Worm (Caenorhabditis elegans) whole organism, L1 larva: ENCODE data around the gene epg-6.

Experiments
- C04F5.9 ChIP-seq: sonication (generic microtip); optimal IDR thresholded peaks from 2 replicates; lab custom pipeline; 2016; ENCODE audit warnings: missing genetic modification characterization, missing compliant biosample characterization
- C16A3.4 ChIP-seq: fragments of 150-350 bp; optimal IDR thresholded peaks from 2 replicates; lab custom pipeline; 2014; ENCODE audit warnings: missing biosample characterization, missing genetic modification characterization
- C34B4.2 ChIP-seq: sonication (generic microtip); optimal IDR thresholded peaks from 2 replicates; lab custom pipeline; 2017; ENCODE audit warnings: mild to moderate bottlenecking, missing genetic modification characterization, missing compliant biosample characterization
- F16B12.6 ChIP-seq: fragments of 150-350 bp; optimal IDR thresholded peaks from 2 replicates; lab custom pipeline; 2014; ENCODE audit warnings: missing biosample characterization, missing genetic modification characterization
- Y116A8C.19 ChIP-seq: sonication (generic microtip); optimal IDR thresholded peaks from 2 replicates; lab custom pipeline; 2016; ENCODE audit warnings: missing compliant biosample characterization, missing genetic modification characterization, borderline replicate concordance
- ama-1 ChIP-seq: fragments of 150-350 bp; optimal IDR thresholded peaks from 2 replicates; lab custom pipeline; 2014
- blmp-1 ChIP-seq: fragments of 150-350 bp; optimal IDR thresholded peaks from 2 replicates; lab custom pipeline; 2014; ENCODE audit warnings: missing biosample characterization, missing genetic modification characterization
- ceh-63 ChIP-seq: fragments of 200-800 bp; sonication (Bioruptor generic); optimal IDR thresholded peaks from 2 replicates; lab custom pipeline; 2018; ENCODE audit warnings: mild to moderate bottlenecking, missing genetic modification characterization, missing compliant biosample characterization
- ceh-8 ChIP-seq: fragments of 200-800 bp; sonication (Bioruptor generic); optimal IDR thresholded peaks from 2 replicates; lab custom pipeline; 2018; ENCODE audit warnings: mild to moderate bottlenecking, missing genetic modification characterization, moderate library complexity, missing compliant biosample characterization
- ceh-82 ChIP-seq, 3 experiments: fragments of 150-350 bp in 1 of 3; sonication (generic microtip) in 2 of 3; optimal IDR thresholded peaks; 2 replicates each; lab custom pipeline; 2014 to 2017; ENCODE audit warnings: missing biosample characterization in 3 of 3, missing genetic modification characterization in 3 of 3
- ceh-88 ChIP-seq: fragments of 200-800 bp; sonication (Bioruptor generic); IDR thresholded peaks from 2 replicates; pipeline ENCODE4 v1.3.6; 2022; ENCODE audit warnings: missing genetic modification characterization, missing compliant biosample characterization
- ces-1 ChIP-seq: fragments of 150-350 bp; optimal IDR thresholded peaks from 2 replicates; lab custom pipeline; 2014; ENCODE audit warnings: missing biosample characterization, missing genetic modification reagents, missing genetic modification characterization
- dpl-1 ChIP-seq, 3 experiments: fragments of 150-350 bp in 2 of 3; sonication (generic microtip) in 1 of 3; optimal IDR thresholded peaks; 2 replicates each; lab custom pipeline; 2014 to 2017; ENCODE audit warnings: missing biosample characterization in 3 of 3, missing genetic modification characterization in 3 of 3, missing genetic modification reagents in 3 of 3
- dsc-1 ChIP-seq: sonication (generic microtip); optimal IDR thresholded peaks from 2 replicates; lab custom pipeline; 2016; ENCODE audit warnings: mild to moderate bottlenecking, missing genetic modification characterization, missing compliant biosample characterization
- efl-3 ChIP-seq: fragments of 200-800 bp; sonication (Bioruptor generic); optimal IDR thresholded peaks from 2 replicates; lab custom pipeline; 2018; ENCODE audit warnings: mild to moderate bottlenecking, missing genetic modification characterization, missing compliant biosample characterization
- egl-13 ChIP-seq: sonication (generic microtip); optimal IDR thresholded peaks from 2 replicates; lab custom pipeline; 2016; ENCODE audit warnings: missing genotype, missing genetic modification reagents, missing genetic modification characterization, missing compliant biosample characterization
- egl-27 ChIP-seq, 2 experiments: fragments of 150-350 bp in 1 of 2; sonication (generic microtip); optimal IDR thresholded peaks; 3 replicates each; lab custom pipeline; 2017 to 2018; ENCODE audit warnings: missing biosample characterization in 2 of 2, missing genetic modification characterization in 2 of 2, missing genetic modification reagents in 2 of 2
- elt-2 ChIP-seq: sonication (generic microtip); optimal IDR thresholded peaks from 2 replicates; lab custom pipeline; 2016; ENCODE audit warnings: missing genetic modification characterization, mild to moderate bottlenecking, inconsistent platforms, missing compliant biosample characterization, missing genetic modification reagents
- ets-5 ChIP-seq: fragments of 200-800 bp; sonication (Bioruptor generic); IDR thresholded peaks from 2 replicates; pipeline ENCODE4 v1.3.6; 2022; ENCODE audit warnings: missing genetic modification characterization, missing compliant biosample characterization
- fkh-8 ChIP-seq: sonication (generic microtip); optimal IDR thresholded peaks from 2 replicates; lab custom pipeline; 2016; ENCODE audit warnings: mild to moderate bottlenecking, missing genetic modification characterization, missing compliant biosample characterization
- fos-1 ChIP-seq: fragments of 150-350 bp; optimal IDR thresholded peaks from 2 replicates; lab custom pipeline; 2014; ENCODE audit warnings: missing biosample characterization, missing genetic modification characterization
- grh-1 ChIP-seq: fragments of 200-800 bp; sonication (Bioruptor generic); IDR thresholded peaks from 2 replicates; pipeline ENCODE4 v1.3.6; 2022; ENCODE audit warnings: missing genetic modification reagents, missing genetic modification characterization, missing compliant biosample characterization
- hlh-17 ChIP-seq: fragments of 200-800 bp; sonication (Bioruptor generic); optimal IDR thresholded peaks from 2 replicates; lab custom pipeline; 2018; ENCODE audit warnings: missing genetic modification characterization, mild to moderate bottlenecking, missing compliant biosample characterization, moderate library complexity, borderline replicate concordance
- hpl-2 ChIP-seq: fragments of 150-350 bp; optimal IDR thresholded peaks from 2 replicates; lab custom pipeline; 2014; ENCODE audit warnings: missing biosample characterization, missing genetic modification reagents, missing genetic modification characterization
- irx-1 ChIP-seq: sonication (generic microtip); optimal IDR thresholded peaks from 2 replicates; lab custom pipeline; 2016; ENCODE audit warnings: missing genetic modification characterization, missing compliant biosample characterization
- isw-1 ChIP-seq: fragments of 200-800 bp; sonication (Bioruptor generic); IDR thresholded peaks from 2 replicates; pipeline ENCODE4 v1.3.6; 2022; ENCODE audit warnings: missing genetic modification characterization, missing compliant biosample characterization
- jun-1 ChIP-seq: fragments of 150-350 bp; optimal IDR thresholded peaks from 2 replicates; lab custom pipeline; 2014; ENCODE audit warnings: missing biosample characterization, missing genetic modification reagents, missing genetic modification characterization
- lin-13 ChIP-seq: fragments of 150-350 bp; optimal IDR thresholded peaks from 2 replicates; lab custom pipeline; 2014; ENCODE audit warnings: missing biosample characterization, missing genetic modification reagents, missing genetic modification characterization
- lin-14 ChIP-seq: fragments of 200-800 bp; sonication (Bioruptor generic); optimal IDR thresholded peaks from 2 replicates; lab custom pipeline; 2018; ENCODE audit warnings: mild to moderate bottlenecking, missing genetic modification characterization, moderate library complexity, missing compliant biosample characterization
- lin-15B ChIP-seq: fragments of 150-350 bp; sonication (generic microtip); optimal IDR thresholded peaks from 3 replicates; lab custom pipeline; 2014; ENCODE audit warnings: missing biosample characterization, missing genetic modification characterization
- lsy-2 ChIP-seq, 2 experiments: fragments of 150-350 bp; optimal IDR thresholded peaks; 2 replicates each; lab custom pipeline; 2014; ENCODE audit warnings: missing biosample characterization in 2 of 2, missing genetic modification characterization in 2 of 2
- mdl-1 ChIP-seq, 2 experiments: fragments of 150-350 bp; optimal IDR thresholded peaks; 2 replicates each; lab custom pipeline; 2014 to 2017; ENCODE audit warnings: missing biosample characterization in 2 of 2, missing genetic modification characterization in 2 of 2, inconsistent platforms in 1 of 2
- mep-1 ChIP-seq: fragments of 150-350 bp; optimal IDR thresholded peaks from 2 replicates; lab custom pipeline; 2014; ENCODE audit warnings: missing biosample characterization, missing genetic modification characterization
- nhr-12 ChIP-seq: sonication (generic microtip); optimal IDR thresholded peaks from 2 replicates; lab custom pipeline; 2017; ENCODE audit warnings: missing biosample characterization, missing genetic modification characterization
- nhr-19 ChIP-seq: fragments of 200-800 bp; sonication (Bioruptor generic); conservative IDR thresholded peaks from 2 replicates; pipeline ENCODE4 v1.3.6; 2022; ENCODE audit warnings: missing genetic modification characterization, missing compliant biosample characterization
- nhr-20 ChIP-seq: sonication (generic microtip); optimal IDR thresholded peaks from 2 replicates; lab custom pipeline; 2016; ENCODE audit warnings: mild to moderate bottlenecking, missing genetic modification characterization, missing compliant biosample characterization
- nhr-237 ChIP-seq: fragments of 150-350 bp; optimal IDR thresholded peaks from 2 replicates; lab custom pipeline; 2014; ENCODE audit warnings: missing biosample characterization, missing genetic modification characterization
- nhr-28 ChIP-seq: fragments of 150-350 bp; optimal IDR thresholded peaks from 2 replicates; lab custom pipeline; 2014; ENCODE audit warnings: missing biosample characterization, missing genetic modification characterization
- nhr-71 ChIP-seq: sonication (generic microtip); optimal IDR thresholded peaks from 2 replicates; lab custom pipeline; 2016; ENCODE audit warnings: mild to moderate bottlenecking, missing genetic modification characterization, moderate library complexity, missing compliant biosample characterization
- nhr-84 ChIP-seq: sonication (generic microtip); optimal IDR thresholded peaks from 2 replicates; lab custom pipeline; 2017; ENCODE audit warnings: missing biosample characterization, missing genetic modification characterization
- nhr-85 ChIP-seq: sonication (generic microtip); peaks from one replicate; lab custom pipeline; 2016; ENCODE audit warnings: missing genetic modification characterization, inconsistent platforms, missing compliant biosample characterization
- nhr-90 ChIP-seq: sonication (generic microtip); optimal IDR thresholded peaks from 2 replicates; lab custom pipeline; 2016; ENCODE audit warnings: mild to moderate bottlenecking, missing genetic modification characterization, missing compliant biosample characterization; ENCODE audit not compliant: poor library complexity
- pag-3 ChIP-seq: sonication (generic microtip); optimal IDR thresholded peaks from 2 replicates; lab custom pipeline; 2017; ENCODE audit warnings: missing genetic modification characterization, mild to moderate bottlenecking, missing compliant biosample characterization, antibody characterized with exemption, borderline replicate concordance; ENCODE audit not compliant: insufficient read depth
- pqm-1 ChIP-seq: sonication (generic microtip); optimal IDR thresholded peaks from 3 replicates; lab custom pipeline; 2017; ENCODE audit warnings: missing biosample characterization, missing genetic modification characterization
- sptf-1 ChIP-seq: fragments of 150-350 bp; optimal IDR thresholded peaks from 2 replicates; lab custom pipeline; 2014; ENCODE audit warnings: missing biosample characterization, missing genetic modification characterization
- sup-37 ChIP-seq: fragments of 200-800 bp; sonication (Bioruptor generic); optimal IDR thresholded peaks from 2 replicates; lab custom pipeline; 2018; ENCODE audit warnings: mild to moderate bottlenecking, missing genetic modification characterization, missing compliant biosample characterization
- tlp-1 ChIP-seq: fragments of 150-350 bp; optimal IDR thresholded peaks from 2 replicates; lab custom pipeline; 2014; ENCODE audit warnings: missing biosample characterization, missing genetic modification characterization
- unc-130 ChIP-seq: fragments of 150-350 bp; optimal IDR thresholded peaks from 2 replicates; lab custom pipeline; 2017; ENCODE audit warnings: missing biosample characterization, missing genetic modification characterization, inconsistent platforms
- unc-30 ChIP-seq: sonication (generic microtip); optimal IDR thresholded peaks from 2 replicates; lab custom pipeline; 2017; ENCODE audit warnings: missing biosample characterization, missing genetic modification characterization
- unc-98 ChIP-seq: fragments of 200-800 bp; sonication (Bioruptor generic); IDR thresholded peaks from 2 replicates; pipeline ENCODE4 v1.3.6; 2022; ENCODE audit warnings: missing genetic modification characterization, missing compliant biosample characterization
- vab-15 ChIP-seq: sonication (generic microtip); optimal IDR thresholded peaks from 2 replicates; lab custom pipeline; 2017; ENCODE audit warnings: missing genotype, mild to moderate bottlenecking, missing genetic modification characterization, missing compliant biosample characterization
- xbp-1 ChIP-seq: sonication (generic microtip); optimal IDR thresholded peaks from 2 replicates; lab custom pipeline; 2016; ENCODE audit warnings: missing genetic modification characterization, missing compliant biosample characterization
- zip-4 ChIP-seq: fragments of 200-800 bp; sonication (Bioruptor generic); optimal IDR thresholded peaks from 2 replicates; lab custom pipeline; 2018; ENCODE audit warnings: mild to moderate bottlenecking, missing genetic modification characterization, moderate library complexity, missing compliant biosample characterization
- ztf-4 ChIP-seq: fragments of 150-350 bp; optimal IDR thresholded peaks from 2 replicates; lab custom pipeline; 2014; ENCODE audit warnings: missing biosample characterization, missing genetic modification characterization

The epg-6 gene

ce11 chrIII:10642781-10643180 lies 42.8 kb upstream of the epg-6 start, which contains the start of the genes dhs-11 and orc-1 (continued):
- TF ChIP-seq ceh-8 (GFP tag; lab: Kevin White, UChicago) (no peak), unc-130 (tag; lab: Kevin White, UChicago) (peak; percentile 71), fkh-8 (tag; lab: Kevin White, UChicago) (peak; percentile 29), C34B4.2 (tag; lab: Kevin White, UChicago) (no peak), dpl-1 (GFP tag; optimal IDR thresholded peaks at IDR 0.05; lab: Kevin White, UChicago) (peak; percentile 88 to 93 (median 90)), ama-1 (lab: Kevin White, UChicago) (no peak), ces-1 (no peak), F16B12.6 (tag; lab: Kevin White, UChicago) (peak; percentile 88), C16A3.4 (peak; percentile 59), efl-3 (no peak), nhr-84 (no peak), ets-5 (GFP tag; lab: Robert Waterston, UW) (no peak), lsy-2 (tag; optimal IDR thresholded peaks at IDR 0.05; lab: Kevin White, UChicago) (peak; percentile 98 to 99), dsc-1 (tag; lab: Kevin White, UChicago) (no peak), nhr-28 (tag; lab: Kevin White, UChicago) (no peak), C04F5.9 (tag; lab: Kevin White, UChicago) (no peak), mdl-1 (tag; optimal IDR thresholded peaks at IDR 0.05; lab: Kevin White, UChicago) (peak in 1 of 2 experiments; percentile 67), ceh-82 (tag; optimal IDR thresholded peaks at IDR 0.05; lab: Kevin White, UChicago) (peak in 2 of 3 experiments; percentile 1 to 21), unc-30 (tag; lab: Kevin White, UChicago) (no peak), isw-1 (peak; percentile 35), ceh-88 (GFP tag; lab: Robert Waterston, UW) (no peak), ceh-63 (GFP tag; lab: Kevin White, UChicago) (no peak), unc-98 (GFP tag; lab: Robert Waterston, UW) (no peak), lin-13 (GFP tag; lab: Kevin White, UChicago) (no peak), nhr-20 (tag; lab: Kevin White, UChicago) (peak; percentile 59), mep-1 (peak; percentile 77), zip-4 (GFP tag; lab: Kevin White, UChicago) (no peak), Y116A8C.19 (tag; lab: Kevin White, UChicago) (no peak), sptf-1 (tag; lab: Kevin White, UChicago) (no peak), lin-14 (GFP tag; lab: Kevin White, UChicago) (no peak), tlp-1 (tag; lab: Kevin White, UChicago) (no peak), nhr-71 (tag; lab: Kevin White, UChicago) (peak; percentile 66), pqm-1 (tag; lab: Kevin White, UChicago) (no peak), egl-27 (tag; optimal IDR thresholded peaks at IDR 0.05; lab: Kevin White, UChicago) (no peak), egl-13 (tag; lab: Kevin White, UChicago) (no peak), nhr-12 (no peak), sup-37 (no peak), vab-15 (tag; lab: Kevin White, UChicago) (no peak), elt-2 (tag; lab: Kevin White, UChicago) (no peak), blmp-1 (tag; lab: Kevin White, UChicago) (peak; percentile 35), fos-1 (tag; lab: Kevin White, UChicago) (no peak), pag-3 (tag; lab: Kevin White, UChicago) (no peak), nhr-237 (tag; lab: Kevin White, UChicago) (no peak), jun-1 (tag; lab: Kevin White, UChicago) (no peak), nhr-90 (peak; percentile 48), irx-1 (no peak), hlh-17 (no peak), grh-1 (GFP tag; lab: Robert Waterston, UW) (no peak), hpl-2 (no peak), lin-15B (tag; lab: Kevin White, UChicago) (peak; percentile 57), nhr-85 (tag; lab: Kevin White, UChicago) (no peak), ztf-4 (tag; lab: Kevin White, UChicago) (no peak), xbp-1 (tag; lab: Kevin White, UChicago) (peak; percentile 38), nhr-19 (GFP tag; lab: Robert Waterston, UW) (peak; percentile 51)
